Fruit fly (Drosophila melanogaster): ENCODE data around the gene Daxx.
A peak's percentile ranks its signal among the peaks of the same experiment; 100 is the strongest.

Gene Daxx

DNA sequence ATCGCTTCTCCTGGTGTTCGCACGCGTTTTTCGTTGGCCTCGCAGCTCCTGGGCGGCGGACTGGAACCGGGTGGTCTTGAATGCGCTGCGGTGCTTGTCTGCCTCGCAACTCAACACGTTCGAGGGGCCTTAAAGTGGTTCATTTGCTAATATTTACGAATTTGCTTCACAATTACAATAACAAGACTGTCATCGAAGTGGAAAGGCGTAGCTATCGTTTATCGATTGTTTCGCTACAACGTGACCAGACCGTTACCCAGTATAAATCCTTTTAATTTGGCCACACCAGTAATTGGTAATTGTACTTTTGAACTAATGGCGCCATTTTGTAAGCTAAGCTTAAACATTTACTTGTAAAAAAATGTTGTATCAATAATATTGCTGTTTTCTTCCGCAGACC, 4.0 kb upstream of the Daxx start, which contains the start of gene CG9536 (continued):
- TF ChIP-seq Ets97D (GFP tag; optimal IDR thresholded peaks at IDR 0.05): peak; percentile 39
- no peak for TF ChIP-seq CG15601 (tag; optimal IDR thresholded peaks at IDR 0.05)
- TF ChIP-seq CG2678 (tag; optimal IDR thresholded peaks at IDR 0.05): no peak
- TF ChIP-seq bab2 (GFP tag; optimal IDR thresholded peaks at IDR 0.05): no peak
- no peak for TF ChIP-seq B-H2 (GFP tag; optimal IDR thresholded peaks at IDR 0.05)
- peak; percentile 39 for TF ChIP-seq CG2116 (GFP tag; optimal IDR thresholded peaks at IDR 0.05)

- TF ChIP-seq CG17612 (GFP tag; IDR thresholded peaks at IDR 0.05) (no peak), Spps (tag; optimal IDR thresholded peaks at IDR 0.05) (no peak), CG10274 (GFP tag; optimal IDR thresholded peaks at IDR 0.05) (no peak), CG3281 (GFP tag; optimal IDR thresholded peaks at IDR 0.05) (peak; percentile 43), C15 (GFP tag; IDR thresholded peaks at IDR 0.05) (no peak), CG1529 (GFP tag; optimal IDR thresholded peaks at IDR 0.05) (peak; percentile 19), Optix (GFP tag; IDR thresholded peaks at IDR 0.05) (no peak), D19A (tag; optimal IDR thresholded peaks at IDR 0.05) (peak; percentile 42), CG11695 (GFP tag; IDR thresholded peaks at IDR 0.05) (peak; percentile 41; the same call in 2 of the 3 replicates), E2f2 (GFP tag; IDR thresholded peaks at IDR 0.05) (peak; percentile 27), aop (GFP tag; IDR thresholded peaks at IDR 0.05) (no peak), abd-A (tag; optimal IDR thresholded peaks at IDR 0.05) (peak; percentile 62), cwo (GFP tag; optimal IDR thresholded peaks at IDR 0.05) (peak; percentile 48), Fer3 (tag; optimal IDR thresholded peaks at IDR 0.05) (peak; percentile 52), chm (GFP tag; IDR thresholded peaks at IDR 0.05) (peak; percentile 61; the same call in 1 of the 2 replicates), org-1 (GFP tag; optimal IDR thresholded peaks at IDR 0.05) (peak; percentile 28), CG32532 (GFP tag; IDR thresholded peaks at IDR 0.05) (peak; percentile 62; the same call in 1 of the 2 replicates), eyg (GFP tag; optimal IDR thresholded peaks at IDR 0.05) (peak; percentile 8), onecut (GFP tag; IDR thresholded peaks at IDR 0.05) (no peak), CG11696 (GFP tag; IDR thresholded peaks at IDR 0.05) (no peak), vvl (GFP tag; IDR thresholded peaks at IDR 0.05) (peak; percentile 61; the same call in 1 of the 2 replicates), tio (GFP tag; optimal IDR thresholded peaks at IDR 0.05) (no peak), CG13424 (tag; optimal IDR thresholded peaks at IDR 0.05) (peak; percentile 29), jigr1 (GFP tag; IDR thresholded peaks at IDR 0.05) (no peak), dimm (GFP tag; IDR thresholded peaks at IDR 0.05) (no peak), CG12299 (tag; optimal IDR thresholded peaks at IDR 0.05) (peak; percentile 63), Stat92E (GFP tag; optimal IDR thresholded peaks at IDR 0.05) (no peak), crol (GFP tag; IDR thresholded peaks at IDR 0.05) (no peak), CG4707 (GFP tag; optimal IDR thresholded peaks at IDR 0.05) (peak; percentile 49), CG9932 (GFP tag; IDR thresholded peaks at IDR 0.05) (peak; percentile 50; the same call in 1 of the 2 replicates), PHDP (tag; optimal IDR thresholded peaks at IDR 0.05) (peak; percentile 55), CG7745 (tag; optimal IDR thresholded peaks at IDR 0.05) (no peak), ken (GFP tag; IDR thresholded peaks at IDR 0.05) (no peak), kni (GFP tag; optimal IDR thresholded peaks at IDR 0.05) (peak; percentile 70), az2 (GFP tag; optimal IDR thresholded peaks at IDR 0.05) (no peak), lbe (GFP tag; optimal IDR thresholded peaks at IDR 0.05) (peak; percentile 1), zen2 (GFP tag; IDR thresholded peaks at IDR 0.05; ENCODE audit: partially characterized antibody) (no peak), CG14860 (GFP tag; IDR thresholded peaks at IDR 0.05; ENCODE audit: partially characterized antibody) (no peak), CG34422 (GFP tag; IDR thresholded peaks at IDR 0.05) (peak; percentile 14; the same call in 1 of the 3 replicates), Rfx (GFP tag; IDR thresholded peaks at IDR 0.05) (peak; percentile 19; the same call in 1 of the 2 replicates), Sox102F (GFP tag; optimal IDR thresholded peaks at IDR 0.05) (no peak), CHES-1-like (GFP tag; optimal IDR thresholded peaks at IDR 0.05) (peak; percentile 39)
Measured at dm6 chr2L:6479226-6479906, 1.4 kb upstream of the Daxx start.

Data from whole organism, embryonic.